Worm (Caenorhabditis elegans) whole organism, midembryonic: Measurements from ENCODE around the gene rheb-1.

Experiments
- T22C8.4 ChIP-seq: fragments of 200-800 bp; sonication (Bioruptor generic); IDR thresholded peaks from 2 replicates; pipeline ENCODE4 v1.3.6; 2022; ENCODE audit warnings: missing genetic modification characterization, missing compliant biosample characterization
- flt-1 ChIP-seq: fragments of 200-800 bp; sonication (Bioruptor generic); IDR thresholded peaks from 2 replicates; pipeline ENCODE4 v1.3.6; 2022; ENCODE audit warnings: missing genetic modification characterization, missing compliant biosample characterization
- med-1 ChIP-seq: sonication (generic microtip); optimal IDR thresholded peaks from 2 replicates; lab custom pipeline; 2017; ENCODE audit warnings: missing genetic modification characterization, mild to moderate bottlenecking, missing compliant biosample characterization, antibody characterized with exemption, missing genetic modification reagents; ENCODE audit not compliant: insufficient read depth
- tab-1 ChIP-seq: fragments of 200-800 bp; sonication (Bioruptor generic); IDR thresholded peaks from 2 replicates; pipeline ENCODE4 v1.3.6; 2022; ENCODE audit warnings: missing genetic modification characterization, missing compliant biosample characterization
- ztf-23 ChIP-seq: fragments of 200-800 bp; sonication (Bioruptor generic); IDR thresholded peaks from 2 replicates; pipeline ENCODE4 v1.3.6; 2022; ENCODE audit warnings: missing genetic modification reagents, missing genetic modification characterization, missing compliant biosample characterization

- no peak for TF ChIP-seq med-1 (GFP tag; lab: Kevin White, UChicago)
- TF ChIP-seq flt-1 (GFP tag; lab: Robert Waterston, UW), result 0 out of 2 replicates have a peak, but pooled peaks have one; percentile 43
- no peak for TF ChIP-seq ztf-23 (GFP tag; lab: Robert Waterston, UW)
- TF ChIP-seq T22C8.4 (GFP tag; lab: Robert Waterston, UW), result peak; percentile 82
- no peak for TF ChIP-seq tab-1 (GFP tag; lab: Robert Waterston, UW)
Measured at ce11 chrIII:9455980-9456658, at the start of gene rheb-1, which contains the start of gene spk-1.
